Fruit fly (Drosophila melanogaster): ENCODE results near the gene CG14826.

DNA sequence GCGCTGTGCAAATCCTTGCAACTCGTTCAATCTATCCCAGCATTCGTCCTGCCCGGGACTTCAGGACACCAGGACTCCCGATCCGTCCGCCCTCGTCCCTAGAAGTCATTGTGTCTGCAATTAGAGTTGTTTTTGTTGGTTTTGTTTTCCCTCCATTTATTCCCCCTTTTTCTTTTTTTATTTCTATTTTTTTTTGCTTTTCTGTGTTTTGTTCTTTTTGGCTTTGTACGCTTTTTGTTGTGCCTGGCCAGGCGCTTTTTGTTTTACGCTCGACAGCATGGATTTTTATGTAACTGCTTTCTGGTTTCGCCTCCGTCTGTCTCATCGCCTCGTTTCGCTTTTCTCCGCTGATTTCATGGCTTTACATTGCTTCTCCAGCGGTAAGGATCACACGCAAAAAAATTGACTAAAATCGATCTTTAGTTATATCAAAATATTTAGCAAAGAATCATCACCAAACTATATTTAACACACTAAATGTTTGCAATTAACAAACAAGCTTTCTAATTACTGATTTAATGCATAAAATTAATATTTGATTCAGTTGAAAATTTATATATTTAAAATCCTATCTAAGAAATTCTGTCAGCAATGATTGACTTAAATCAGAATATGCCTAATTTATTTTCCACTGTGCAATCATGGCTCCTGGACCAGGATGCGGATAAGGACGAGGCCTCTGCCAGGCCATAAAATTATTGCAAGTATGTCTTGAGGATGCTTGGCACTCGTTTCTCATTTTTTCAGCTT, 49.4 kb upstream of the CG14826 start:
- TF ChIP-seq ac (GFP tag; optimal IDR thresholded peaks at IDR 0.05), result no peak
- TF ChIP-seq CG31365 (tag; optimal IDR thresholded peaks at IDR 0.05), result no peak
- no peak for TF ChIP-seq MTF-1 (GFP tag; optimal IDR thresholded peaks at IDR 0.05; ENCODE audit: borderline replicate concordance)
- no peak for TF ChIP-seq z (GFP tag; IDR thresholded peaks at IDR 0.05)
- no peak for TF ChIP-seq gt (GFP tag; IDR thresholded peaks at IDR 0.05)
- TF ChIP-seq CG30020 (tag; optimal IDR thresholded peaks at IDR 0.05), result no peak
- TF ChIP-seq CG43689 (GFP tag; IDR thresholded peaks at IDR 0.05), result no peak
- TF ChIP-seq Nf-YB (GFP tag; optimal IDR thresholded peaks at IDR 0.05), result no peak
- no peak for TF ChIP-seq knrl (GFP tag; IDR thresholded peaks at IDR 0.05; ENCODE audit: partially characterized antibody)
- no peak for TF ChIP-seq Hand (GFP tag; optimal IDR thresholded peaks at IDR 0.05)
- no peak for TF ChIP-seq CG8478 (optimal IDR thresholded peaks at IDR 0.05)
- no peak for TF ChIP-seq ATbp (GFP tag; optimal IDR thresholded peaks at IDR 0.05)
- no peak for TF ChIP-seq MBD-R2 (GFP tag; IDR thresholded peaks at IDR 0.05)
- no peak for TF ChIP-seq CG7372 (GFP tag; IDR thresholded peaks at IDR 0.05)

Data from whole organism, embryonic.